Fruit fly (Drosophila melanogaster): ENCODE results near the gene CG2211.
A peak's percentile ranks its signal among the peaks of the same experiment; 100 is the strongest.

DNA sequence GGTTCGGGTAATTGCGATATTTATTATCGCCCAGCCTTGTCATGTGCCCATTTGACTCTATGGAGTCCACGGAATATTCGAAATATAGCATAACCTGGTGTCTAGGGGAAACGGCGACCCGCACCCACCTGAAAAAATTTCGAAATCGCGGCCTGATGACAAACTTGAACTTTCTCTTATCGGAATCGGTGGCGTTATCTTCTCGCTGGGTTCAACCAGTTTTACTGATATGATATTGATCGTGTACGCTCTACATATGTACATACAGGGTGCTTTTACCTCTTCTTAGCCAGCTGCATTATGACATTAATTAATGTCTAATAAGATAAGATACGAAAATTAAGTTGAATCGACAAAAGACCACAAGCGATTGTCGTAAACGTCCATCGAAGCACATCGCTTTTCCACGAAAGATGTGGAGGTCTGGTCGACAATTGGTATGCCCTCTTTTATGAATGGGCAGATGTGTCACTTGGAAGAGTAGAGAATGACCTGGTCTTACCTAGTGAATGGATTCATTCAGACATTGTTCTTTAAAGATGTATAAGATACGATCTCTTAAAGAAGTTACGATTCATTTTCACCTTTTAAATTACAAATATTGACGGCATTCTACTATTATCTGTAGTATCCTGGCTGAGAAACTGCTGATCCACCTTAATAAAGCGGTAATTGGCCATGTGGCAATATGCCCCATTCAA lies 14.8 kb downstream of the CG2211 start:
- TF ChIP-seq phol (tag; optimal IDR thresholded peaks at IDR 0.05) = peak; percentile 7
- no peak for TF ChIP-seq Antp (GFP tag; optimal IDR thresholded peaks at IDR 0.05)
- no peak for TF ChIP-seq CG14710 (tag; optimal IDR thresholded peaks at IDR 0.05)
- no peak for TF ChIP-seq CG2116 (GFP tag; optimal IDR thresholded peaks at IDR 0.05)
- no peak for TF ChIP-seq chn (GFP tag; optimal IDR thresholded peaks at IDR 0.05)
- no peak for TF ChIP-seq Lim3 (GFP tag; IDR thresholded peaks at IDR 0.05)
- TF ChIP-seq Dip3 (GFP tag; optimal IDR thresholded peaks at IDR 0.05) = peak; percentile 28
- no peak for TF ChIP-seq ara (GFP tag; IDR thresholded peaks at IDR 0.05)
- no peak for TF ChIP-seq wdn (GFP tag; IDR thresholded peaks at IDR 0.05)
- peak; percentile 12 for TF ChIP-seq CG17385 (GFP tag; optimal IDR thresholded peaks at IDR 0.05)
- TF ChIP-seq CG43689 (GFP tag; IDR thresholded peaks at IDR 0.05) = no peak
- no peak for TF ChIP-seq CG11398 (GFP tag; optimal IDR thresholded peaks at IDR 0.05)

Measured in whole organism, embryonic.